Fruit fly (Drosophila melanogaster): ENCODE measurements around the gene CG7988.
A peak's percentile ranks its signal among the peaks of the same experiment; 100 is the strongest.

CG7988 gene

DNA sequence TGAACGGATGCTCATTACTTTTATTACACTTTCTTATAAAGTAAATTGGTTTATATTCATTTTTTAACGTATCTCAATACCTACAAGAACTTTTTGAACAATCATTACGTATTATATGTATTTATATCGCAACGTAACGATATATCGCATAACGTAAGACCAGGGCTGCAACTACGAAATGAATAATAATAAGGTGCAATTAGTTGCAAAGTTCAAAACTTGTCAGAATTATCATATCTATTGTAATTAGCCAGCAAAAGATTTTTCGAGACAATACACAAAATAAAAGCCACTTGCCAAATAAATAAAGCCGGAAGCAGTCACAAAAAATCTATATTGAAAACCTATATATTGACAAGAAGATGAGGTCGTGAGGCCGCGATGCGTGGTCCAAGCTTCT is 5.0 kb upstream of the CG7988 start (continued):
- TF ChIP-seq dm (GFP tag; optimal IDR thresholded peaks at IDR 0.05) (no peak), Blimp-1 (GFP tag; optimal IDR thresholded peaks at IDR 0.05) (no peak), CG8478 (optimal IDR thresholded peaks at IDR 0.05) (no peak), Mrtf (GFP tag; IDR thresholded peaks at IDR 0.05) (no peak), CkIIα-i1 (GFP tag; IDR thresholded peaks at IDR 0.05) (no peak), chinmo (GFP tag; IDR thresholded peaks at IDR 0.05; ENCODE audit: partially characterized antibody) (peak; percentile 58; the same call in 1 of the 4 replicates), pho (GFP tag; optimal IDR thresholded peaks at IDR 0.05) (no peak), CG8089 (GFP tag; optimal IDR thresholded peaks at IDR 0.05) (no peak), Fer2 (tag; optimal IDR thresholded peaks at IDR 0.05) (no peak), CG9437 (GFP tag; optimal IDR thresholded peaks at IDR 0.05) (peak; percentile 100), CG12769 (tag; optimal IDR thresholded peaks at IDR 0.05) (no peak), CG3847 (GFP tag; IDR thresholded peaks at IDR 0.05) (no peak), Dbx (GFP tag; IDR thresholded peaks at IDR 0.05) (peak; percentile 37; the same call in 1 of the 3 replicates), pb (GFP tag; optimal IDR thresholded peaks at IDR 0.05) (no peak), Spps (tag; optimal IDR thresholded peaks at IDR 0.05) (no peak), chm (GFP tag; IDR thresholded peaks at IDR 0.05) (no peak), tap (tag; optimal IDR thresholded peaks at IDR 0.05) (no peak), Hmx (GFP tag; optimal IDR thresholded peaks at IDR 0.05) (no peak), wor (GFP tag; IDR thresholded peaks at IDR 0.05) (no peak), CG9609 (GFP tag; optimal IDR thresholded peaks at IDR 0.05) (peak; percentile 26), CG6272 (GFP tag; IDR thresholded peaks at IDR 0.05) (no peak), ham (GFP tag; IDR thresholded peaks at IDR 0.05) (no peak), nmo (GFP tag; optimal IDR thresholded peaks at IDR 0.05) (peak; percentile 4), Myb (GFP tag; optimal IDR thresholded peaks at IDR 0.05) (peak; percentile 53), Vsx1 (GFP tag; optimal IDR thresholded peaks at IDR 0.05) (no peak), MESR4 (GFP tag; optimal IDR thresholded peaks at IDR 0.05) (no peak), CG17361 (GFP tag; IDR thresholded peaks at IDR 0.05) (no peak), CG6254 (GFP tag; optimal IDR thresholded peaks at IDR 0.05) (peak; percentile 66), trem (tag; optimal IDR thresholded peaks at IDR 0.05) (peak; percentile 20), ssp (GFP tag; IDR thresholded peaks at IDR 0.05) (no peak), CG1792 (GFP tag; optimal IDR thresholded peaks at IDR 0.05) (peak; percentile 2), Hr78 (GFP tag; optimal IDR thresholded peaks at IDR 0.05) (no peak), lab (GFP tag; optimal IDR thresholded peaks at IDR 0.05) (no peak), Gug (GFP tag; IDR thresholded peaks at IDR 0.05) (no peak), gsb (GFP tag; IDR thresholded peaks at IDR 0.05) (no peak), CG10274 (GFP tag; optimal IDR thresholded peaks at IDR 0.05) (no peak), CG9876 (GFP tag; optimal IDR thresholded peaks at IDR 0.05) (peak; percentile 26), prd (optimal IDR thresholded peaks at IDR 0.05) (no peak), prd (GFP tag; IDR thresholded peaks at IDR 0.05) (no peak), CG7271 (tag; optimal IDR thresholded peaks at IDR 0.05) (no peak), usp (GFP tag; optimal IDR thresholded peaks at IDR 0.05) (no peak), fd96Cb (tag; optimal IDR thresholded peaks at IDR 0.05) (peak; percentile 3), CG13624 (GFP tag; optimal IDR thresholded peaks at IDR 0.05) (no peak), gfzf (GFP tag; optimal IDR thresholded peaks at IDR 0.05) (no peak), CG2202 (tag; optimal IDR thresholded peaks at IDR 0.05) (no peak), CG1529 (GFP tag; optimal IDR thresholded peaks at IDR 0.05) (no peak), CG34422 (GFP tag; IDR thresholded peaks at IDR 0.05) (no peak), dati (GFP tag; IDR thresholded peaks at IDR 0.05) (no peak), row (GFP tag; IDR thresholded peaks at IDR 0.05) (peak; percentile 66), Ravus (GFP tag; IDR thresholded peaks at IDR 0.05) (no peak), az2 (GFP tag; optimal IDR thresholded peaks at IDR 0.05) (peak; percentile 35), CG31224 (GFP tag; IDR thresholded peaks at IDR 0.05) (no peak), Neu2 (GFP tag; optimal IDR thresholded peaks at IDR 0.05; ENCODE audit: borderline replicate concordance) (no peak)

All from whole organism, embryonic.